Fruit fly (Drosophila melanogaster) whole organism: Measurements from ENCODE around the gene Fancd2.

ENCODE experiments used
- EcR ChIP-seq, 2 experiments: fragments of >200 bp; optimal IDR thresholded peaks; 2 replicates each; lab custom pipeline; 2017; ENCODE audit warnings: missing biosample characterization in 2 of 2, missing genetic modification characterization in 2 of 2, missing genetic modification reagents in 2 of 2
- psq ChIP-seq: fragments of >200 bp; optimal IDR thresholded peaks from 2 replicates; lab custom pipeline; 2017

DNA sequence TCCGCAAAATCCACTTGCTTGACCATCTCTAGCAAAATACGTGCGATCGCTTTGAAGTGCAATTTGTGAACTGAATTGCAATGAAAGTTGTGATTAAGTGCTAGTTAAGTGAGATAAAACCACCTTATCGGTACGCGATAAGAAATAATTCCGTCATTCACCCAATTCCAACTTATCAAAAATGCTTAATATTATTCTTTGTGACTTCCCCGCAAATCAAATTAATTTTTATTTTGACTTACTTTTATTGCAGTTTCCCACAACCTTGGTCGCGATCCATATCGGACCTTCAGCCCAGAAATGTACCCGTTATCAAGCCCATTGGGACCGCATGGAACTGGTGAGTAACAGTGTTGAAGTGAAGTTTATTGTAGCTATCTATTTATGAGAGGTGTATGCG is 43.4 kb downstream of the Fancd2 start, which contains the start of gene Takl1:
- TF ChIP-seq psq (lab: Kevin White, UChicago) (no peak), EcR (GFP tag; optimal IDR thresholded peaks at IDR 0.05; lab: Kevin White, UChicago) (no peak)
